ENCODE assay signal across 5 worm cellular contexts in the genomic region with DNA sequence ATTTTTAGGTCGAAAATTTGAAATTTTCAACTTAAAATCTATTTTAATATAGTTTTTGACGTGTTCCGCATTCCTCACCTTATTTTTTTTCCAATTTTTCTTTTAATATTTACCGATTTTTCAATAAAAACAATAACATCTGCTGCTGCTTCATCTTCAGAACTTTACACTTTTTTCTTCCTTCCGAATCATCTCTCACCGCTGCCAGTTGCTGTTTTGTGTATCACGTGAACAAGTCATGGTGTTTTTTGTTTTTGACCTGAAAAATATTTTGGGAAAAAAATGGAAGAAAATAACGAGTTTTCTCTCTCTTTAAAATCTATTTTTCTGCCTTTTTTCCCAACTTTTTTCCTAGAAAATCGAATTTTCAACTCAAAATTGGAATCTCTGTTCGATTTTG.
TF ChIP-seq lines count a peak whose summit lies in the region.

No protein-coding gene starts in this region.

TF ChIP-seq in whole organism, L1 larva, 84 proteins besides CTCF, POLR2A, EP300 and RAD21 (continues in another document):
- TF ChIP-seq hlh-4 (tag; optimal IDR thresholded peaks at IDR 0.05; lab: Kevin White, UChicago) (no peak), ama-1 (optimal IDR thresholded peaks at IDR 0.05; lab: Kevin White, UChicago) (no peak), unc-30 (tag; optimal IDR thresholded peaks at IDR 0.05; lab: Kevin White, UChicago) (no peak), dsc-1 (tag; optimal IDR thresholded peaks at IDR 0.05; lab: Kevin White, UChicago) (no peak), dpl-1 (GFP tag; optimal IDR thresholded peaks at IDR 0.05; lab: Kevin White, UChicago) (peak in 1 of 3 experiments; percentile 13), lsy-2 (tag; optimal IDR thresholded peaks at IDR 0.05; lab: Kevin White, UChicago) (peak; percentile 10 to 21), C34B4.2 (tag; optimal IDR thresholded peaks at IDR 0.05; lab: Kevin White, UChicago) (no peak), elt-2 (tag; optimal IDR thresholded peaks at IDR 0.05; lab: Kevin White, UChicago) (no peak), nhr-11 (tag; optimal IDR thresholded peaks at IDR 0.05; lab: Kevin White, UChicago) (no peak), mef-2 (tag; optimal IDR thresholded peaks at IDR 0.05; lab: Kevin White, UChicago) (no peak), rnt-1 (tag; optimal IDR thresholded peaks at IDR 0.05; lab: Kevin White, UChicago) (no peak), aly-2 (tag; optimal IDR thresholded peaks at IDR 0.05; lab: Kevin White, UChicago) (no peak), blmp-1 (tag; optimal IDR thresholded peaks at IDR 0.05; lab: Kevin White, UChicago) (no peak), nhr-76 (tag; optimal IDR thresholded peaks at IDR 0.05; lab: Kevin White, UChicago) (no peak), xbp-1 (tag; optimal IDR thresholded peaks at IDR 0.05; lab: Kevin White, UChicago) (no peak), pag-3 (tag; optimal IDR thresholded peaks at IDR 0.05; lab: Kevin White, UChicago; ENCODE audit: borderline replicate concordance, insufficient read depth) (peak; percentile 40), sptf-1 (tag; optimal IDR thresholded peaks at IDR 0.05; lab: Kevin White, UChicago) (no peak), egl-13 (tag; optimal IDR thresholded peaks at IDR 0.05; lab: Kevin White, UChicago) (no peak)

TF ChIP-seq in whole organism, L2 larva, 48 proteins besides CTCF, POLR2A, EP300 and RAD21:
- TF ChIP-seq skn-1 (tag; optimal IDR thresholded peaks at IDR 0.05; lab: Kevin White, UChicago) (no peak), F13H6.1 (tag; optimal IDR thresholded peaks at IDR 0.05; lab: Kevin White, UChicago) (no peak), ztf-11 (tag; optimal IDR thresholded peaks at IDR 0.05; lab: Kevin White, UChicago) (no peak), nhr-6 (tag; optimal IDR thresholded peaks at IDR 0.05; lab: Kevin White, UChicago) (no peak), lsy-2 (tag; optimal IDR thresholded peaks at IDR 0.05; lab: Kevin White, UChicago) (peak in 1 of 2 experiments; percentile 13), sem-4 (tag; optimal IDR thresholded peaks at IDR 0.05; lab: Kevin White, UChicago) (no peak), nhr-129 (tag; optimal IDR thresholded peaks at IDR 0.05; lab: Kevin White, UChicago) (peak; percentile 10), ZK546.5 (tag; optimal IDR thresholded peaks at IDR 0.05; lab: Kevin White, UChicago) (no peak), dmd-4 (tag; optimal IDR thresholded peaks at IDR 0.05; lab: Kevin White, UChicago) (no peak)

TF ChIP-seq in whole organism, L3 larva, 47 proteins besides CTCF, POLR2A, EP300 and RAD21:
- TF ChIP-seq fkh-10 (GFP tag; optimal IDR thresholded peaks at IDR 0.05; lab: Kevin White, UChicago) (no peak), nfya-1 (tag; optimal IDR thresholded peaks at IDR 0.05; lab: Kevin White, UChicago; ENCODE audit: insufficient read depth) (peak; percentile 19)
TF ChIP-seq in whole organism, L3 larva: peak in this region for 1.

TF ChIP-seq in whole organism, L4 larva, 104 proteins besides CTCF, POLR2A, EP300 and RAD21:
- TF ChIP-seq daf-16 (GFP tag; optimal IDR thresholded peaks at IDR 0.05; lab: Kevin White, UChicago) (peak in 1 of 2 experiments; percentile 95), daf-16 (tag; optimal IDR thresholded peaks at IDR 0.05; lab: Kevin White, UChicago) (no peak), hlh-30 (tag; optimal IDR thresholded peaks at IDR 0.05; lab: Kevin White, UChicago; ENCODE audit: insufficient read depth) (peak; percentile 45), Y105C5A.15 (GFP tag; IDR thresholded peaks at IDR 0.05; lab: Robert Waterston, UW) (no peak)

TF ChIP-seq in whole organism, mixed stage, embryonic, 35 proteins besides CTCF, POLR2A, EP300 and RAD21:
- no peak for TF ChIP-seq unc-39 (tag; optimal IDR thresholded peaks at IDR 0.05; lab: Kevin White, UChicago)
- TF ChIP-seq ztf-11 (tag; optimal IDR thresholded peaks at IDR 0.05; lab: Kevin White, UChicago): no peak
- TF ChIP-seq ceh-43 (GFP tag; optimal IDR thresholded peaks at IDR 0.05; lab: Kevin White, UChicago): no peak
- TF ChIP-seq mls-2 (tag; optimal IDR thresholded peaks at IDR 0.05; lab: Kevin White, UChicago): no peak
- TF ChIP-seq mep-1 (tag; optimal IDR thresholded peaks at IDR 0.05; lab: Kevin White, UChicago): no peak
- TF ChIP-seq hlh-1 (tag; optimal IDR thresholded peaks at IDR 0.05; lab: Kevin White, UChicago): peak; percentile 13
- no peak for TF ChIP-seq lin-32 (GFP tag; optimal IDR thresholded peaks at IDR 0.05; lab: Kevin White, UChicago)
- TF ChIP-seq lsy-2 (tag; optimal IDR thresholded peaks at IDR 0.05; lab: Kevin White, UChicago): no peak
